Worm (Caenorhabditis elegans) whole organism, mixed stage, embryonic: ENCODE results near the gene his-31.

Source experiments
- blmp-1 ChIP-seq: fragments of 150-350 bp; optimal IDR thresholded peaks from 2 replicates; lab custom pipeline; 2014; ENCODE audit warnings: missing biosample characterization, missing genetic modification characterization
- ceh-39 ChIP-seq: fragments of 150-350 bp; optimal IDR thresholded peaks from 2 replicates; lab custom pipeline; 2014; ENCODE audit warnings: missing biosample characterization, missing genetic modification characterization
- ces-1 ChIP-seq: fragments of 150-350 bp; optimal IDR thresholded peaks from 2 replicates; lab custom pipeline; 2014; ENCODE audit warnings: missing biosample characterization, missing genetic modification reagents, missing genetic modification characterization
- drap-1 ChIP-seq: fragments of 200-800 bp; sonication (Bioruptor generic); optimal IDR thresholded peaks from 3 replicates; lab custom pipeline; 2018; ENCODE audit warnings: mild to moderate bottlenecking, missing genetic modification characterization, missing compliant biosample characterization
- flh-1 ChIP-seq: fragments of 200-800 bp; sonication (Bioruptor generic); optimal IDR thresholded peaks from 2 replicates; lab custom pipeline; 2018; ENCODE audit warnings: mild to moderate bottlenecking, missing genetic modification characterization, moderate library complexity, missing compliant biosample characterization
- mep-1 ChIP-seq: fragments of 150-350 bp; optimal IDR thresholded peaks from 2 replicates; lab custom pipeline; 2017; ENCODE audit warnings: missing biosample characterization, missing genetic modification reagents, missing genetic modification characterization, inconsistent platforms
- nhr-2 ChIP-seq: fragments of 150-350 bp; optimal IDR thresholded peaks from 2 replicates; lab custom pipeline; 2014; ENCODE audit warnings: missing biosample characterization, missing genetic modification characterization
- nhr-28 ChIP-seq: fragments of 150-350 bp; optimal IDR thresholded peaks from 2 replicates; lab custom pipeline; 2014; ENCODE audit warnings: missing biosample characterization, missing genetic modification characterization
- nhr-76 ChIP-seq: sonication (generic microtip); optimal IDR thresholded peaks from 2 replicates; lab custom pipeline; 2017; ENCODE audit warnings: missing biosample characterization, missing genetic modification characterization
- unc-62 ChIP-seq: fragments of 150-350 bp; optimal IDR thresholded peaks from 2 replicates; lab custom pipeline; 2014; ENCODE audit warnings: missing biosample characterization, missing genetic modification reagents, missing genetic modification characterization
- ztf-11 ChIP-seq: fragments of 150-350 bp; optimal IDR thresholded peaks from 2 replicates; lab custom pipeline; 2014; ENCODE audit warnings: missing biosample characterization, missing genetic modification characterization

- TF ChIP-seq unc-62 (no peak), flh-1 (GFP tag; lab: Kevin White, UChicago) (no peak), mep-1 (tag; lab: Kevin White, UChicago) (no peak), ceh-39 (tag; lab: Kevin White, UChicago) (no peak), drap-1 (no peak), nhr-2 (tag; lab: Kevin White, UChicago) (no peak), blmp-1 (tag; lab: Kevin White, UChicago) (no peak), ces-1 (GFP tag; lab: Kevin White, UChicago) (no peak), nhr-28 (tag; lab: Kevin White, UChicago) (no peak), nhr-76 (no peak), ztf-11 (tag; lab: Kevin White, UChicago) (no peak)
Observed at ce11 chrIV:8367887-8368286, 34.1 kb upstream of the his-31 start.
